Worm (Caenorhabditis elegans): ENCODE measurements around the gene R12C12.5.

R12C12.5 gene

DNA sequence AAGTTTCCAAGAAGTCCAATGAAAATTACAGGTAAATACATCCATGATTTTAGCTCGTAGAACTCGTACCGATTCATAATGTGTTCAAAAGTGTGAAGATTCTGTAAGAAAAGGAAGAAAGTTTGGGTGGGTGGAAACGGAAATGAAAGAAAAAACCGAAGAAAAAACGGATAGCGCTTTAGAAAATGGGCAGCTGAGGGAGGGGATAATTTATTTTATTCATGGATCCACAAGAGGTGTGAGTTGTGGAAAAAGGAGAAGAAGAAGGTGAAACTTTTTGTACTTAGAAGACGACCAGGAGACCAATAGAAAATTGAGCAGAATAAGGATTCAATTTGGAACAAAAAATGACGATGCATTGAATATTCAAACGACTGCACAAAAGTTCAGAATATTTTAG lies 13.8 kb downstream of the R12C12.5 start, which contains the start of gene frpr-16:
frpr-16 (minus strand) TSS at position 101 of the 400 bp plus-strand sequence.
- no peak for TF ChIP-seq egl-27 (tag; optimal IDR thresholded peaks at IDR 0.05)

DNA sequence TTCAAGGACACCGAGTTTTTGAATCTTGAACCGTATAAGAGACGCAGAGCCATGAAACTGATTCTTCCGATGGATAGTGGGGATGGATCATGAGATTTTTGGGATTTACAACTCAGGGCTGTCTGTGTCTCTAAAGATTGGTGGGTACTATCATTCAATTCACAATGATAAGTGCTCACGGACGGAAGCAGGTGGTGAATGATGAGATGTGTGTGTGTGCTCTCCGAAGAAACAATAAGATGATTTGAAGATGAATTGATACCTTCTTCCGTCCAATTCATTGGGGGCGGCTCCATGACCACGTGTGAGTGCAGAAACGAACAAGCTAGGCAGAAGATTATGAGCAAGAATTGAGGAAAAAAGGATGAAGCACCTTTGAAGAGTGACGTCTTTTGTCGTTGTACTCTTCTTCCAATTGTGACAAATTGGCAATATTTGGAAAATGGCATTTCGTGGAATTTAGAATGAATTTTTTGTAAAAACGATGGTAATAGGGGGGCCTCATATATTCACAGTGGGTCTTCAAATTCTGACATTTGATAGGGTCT lies 16.3 kb downstream of the R12C12.5 start:
- peak; percentile 67 for TF ChIP-seq mxl-3 (GFP tag; optimal IDR thresholded peaks at IDR 0.05)
- no peak for TF ChIP-seq cey-2 (tag; optimal IDR thresholded peaks at IDR 0.05; ENCODE audit: borderline replicate concordance, insufficient read depth)
- no peak for TF ChIP-seq jun-1 (tag; optimal IDR thresholded peaks at IDR 0.05)
- TF ChIP-seq ceh-28 (tag; optimal IDR thresholded peaks at IDR 0.05), result no peak
- no peak for TF ChIP-seq snpc-4 (tag; optimal IDR thresholded peaks at IDR 0.05)
- no peak for TF ChIP-seq nhr-77 (tag; optimal IDR thresholded peaks at IDR 0.05)
- no peak for TF ChIP-seq nhr-28 (tag; optimal IDR thresholded peaks at IDR 0.05)
- no peak for TF ChIP-seq vab-7 (GFP tag; IDR thresholded peaks at IDR 0.05)
- TF ChIP-seq aly-2 (tag; optimal IDR thresholded peaks at IDR 0.05), result no peak
- TF ChIP-seq arid-1 (GFP tag; conservative IDR thresholded peaks at IDR 0.05), result no peak
- TF ChIP-seq nhr-11 (tag; optimal IDR thresholded peaks at IDR 0.05), result peak; percentile 71

DNA sequence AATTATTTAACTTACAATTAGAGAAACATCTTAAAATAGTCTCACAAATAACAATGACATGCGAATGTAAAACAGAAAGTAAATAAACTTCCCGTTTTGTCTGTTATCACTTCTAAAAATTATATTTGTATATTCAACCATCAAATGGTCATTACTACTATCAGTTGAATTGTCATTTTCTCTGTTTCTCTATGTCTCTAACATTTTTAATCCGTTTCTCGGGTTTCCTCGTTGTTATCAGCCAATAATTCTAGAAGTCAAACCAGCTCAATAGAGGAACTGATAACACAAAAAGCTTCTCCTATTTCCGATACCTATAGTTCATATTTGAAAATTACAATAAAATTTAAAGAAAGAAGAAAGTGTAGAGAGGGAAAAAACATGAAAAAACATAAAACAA lies 18.3 kb downstream of the R12C12.5 start:
- TF ChIP-seq unc-62 (GFP tag; optimal IDR thresholded peaks at IDR 0.05 in 1 of 2) (no peak), unc-62 (tag; optimal IDR thresholded peaks at IDR 0.05) (no peak), ces-1 (GFP tag; optimal IDR thresholded peaks at IDR 0.05) (no peak), hlh-11 (tag; optimal IDR thresholded peaks at IDR 0.05) (peak; percentile 92), daf-12 (tag; optimal IDR thresholded peaks at IDR 0.05) (no peak), snpc-4 (tag; optimal IDR thresholded peaks at IDR 0.05) (no peak), nhr-42 (GFP tag; IDR thresholded peaks at IDR 0.05) (no peak), dmd-6 (GFP tag; IDR thresholded peaks at IDR 0.05) (peak; percentile 94; the same call in 1 of the 2 replicates), zfp-2 (tag; optimal IDR thresholded peaks at IDR 0.05) (no peak), madf-5 (GFP tag; IDR thresholded peaks at IDR 0.05) (no peak), madf-9 (GFP tag; conservative IDR thresholded peaks at IDR 0.05) (no peak), mdl-1 (tag; optimal IDR thresholded peaks at IDR 0.05) (peak in 1 of 2 experiments; percentile 62), unc-130 (GFP tag; optimal IDR thresholded peaks at IDR 0.05) (no peak), lin-29 (GFP tag; IDR thresholded peaks at IDR 0.05) (no peak), nhr-77 (tag; optimal IDR thresholded peaks at IDR 0.05) (peak; percentile 88), R02D3.7 (tag; optimal IDR thresholded peaks at IDR 0.05) (no peak), ztf-11 (tag; optimal IDR thresholded peaks at IDR 0.05) (no peak), saeg-2 (GFP tag; IDR thresholded peaks at IDR 0.05) (no peak), gei-8 (GFP tag; optimal IDR thresholded peaks at IDR 0.05) (no peak), lin-13 (GFP tag; optimal IDR thresholded peaks at IDR 0.05) (no peak), nhr-102 (tag; optimal IDR thresholded peaks at IDR 0.05) (no peak), dmd-8 (GFP tag; IDR thresholded peaks at IDR 0.05) (no peak), T20F7.1 (GFP tag; optimal IDR thresholded peaks at IDR 0.05) (peak; percentile 50), mdt-29 (GFP tag; IDR thresholded peaks at IDR 0.05) (no peak), daf-8 (GFP tag; IDR thresholded peaks at IDR 0.05) (no peak), lin-15B (tag; optimal IDR thresholded peaks at IDR 0.05) (no peak), arid-1 (GFP tag; conservative IDR thresholded peaks at IDR 0.05) (no peak), mxl-3 (GFP tag; optimal IDR thresholded peaks at IDR 0.05) (no peak), F10B5.3 (tag; optimal IDR thresholded peaks at IDR 0.05) (no peak), Y48G9A.11 (GFP tag; IDR thresholded peaks at IDR 0.05) (no peak), ceh-62 (tag; optimal IDR thresholded peaks at IDR 0.05) (no peak), Y75B8A.6 (GFP tag; IDR thresholded peaks at IDR 0.05) (no peak), hif-1 (tag; optimal IDR thresholded peaks at IDR 0.05) (peak in 1 of 2 experiments; percentile 10), daf-19 (GFP tag; conservative IDR thresholded peaks at IDR 0.05) (no peak), lin-1 (GFP tag; IDR thresholded peaks at IDR 0.05) (peak; percentile 97), aly-2 (tag; optimal IDR thresholded peaks at IDR 0.05) (no peak), spr-1 (tag; optimal IDR thresholded peaks at IDR 0.05) (no peak), F44E2.7 (GFP tag; IDR thresholded peaks at IDR 0.05) (no peak), lsy-2 (tag; optimal IDR thresholded peaks at IDR 0.05) (peak in 1 of 2 experiments; percentile 62), tag-97 (GFP tag; IDR thresholded peaks at IDR 0.05) (no peak), lir-3 (tag; optimal IDR thresholded peaks at IDR 0.05) (no peak)

All from whole organism, L4 larva.